Worm (Caenorhabditis elegans) whole organism, L4/young adult: ENCODE results near the gene sec-23.

Source experiments
- W03F9.2 ChIP-seq: fragments of 150-350 bp; optimal IDR thresholded peaks from 2 replicates; lab custom pipeline; 2014; ENCODE audit warnings: missing biosample characterization, missing genetic modification characterization
- dao-5 ChIP-seq: sonication (generic microtip); optimal IDR thresholded peaks from 2 replicates; lab custom pipeline; 2016; ENCODE audit warnings: missing genotype, missing genetic modification characterization, moderate library complexity, missing compliant biosample characterization
- him-1 ChIP-seq: sonication (generic microtip); optimal IDR thresholded peaks from 2 replicates; lab custom pipeline; 2016; ENCODE audit warnings: missing genotype, missing genetic modification reagents, missing genetic modification characterization, missing compliant biosample characterization

Gene sec-23

ce11 chrV:20090698-20091313 lies at the start of gene sec-23, which contains the start of gene dcs-1:
TSS of gene sec-23 (plus strand) at chrV:20091263.
TSS of gene dcs-1 (minus strand) at chrV:20090743.
- TF ChIP-seq dao-5 (tag; lab: Kevin White, UChicago) (no peak), W03F9.2 (peak; percentile 17), him-1 (no peak)

DNA sequence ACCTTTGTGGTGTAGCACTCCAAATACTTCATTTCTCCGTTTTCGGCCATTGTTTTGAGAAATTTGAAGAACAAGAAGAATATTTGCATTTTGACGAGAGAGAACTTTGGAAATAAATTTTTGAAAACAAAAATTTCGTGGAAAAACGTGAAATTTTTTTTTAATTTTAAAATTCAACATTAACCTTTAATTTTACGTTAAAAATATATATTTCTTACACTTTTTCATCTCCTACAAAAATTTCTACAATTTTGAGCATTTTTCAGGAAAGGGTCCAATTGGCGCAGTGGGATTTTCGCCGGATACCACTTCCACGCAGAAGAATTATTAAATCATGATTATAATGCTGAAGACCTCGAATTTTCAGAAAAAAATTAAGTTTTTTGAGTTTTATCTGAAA lies 43.8 kb upstream of the sec-23 start, which contains the start of gene spe-19:
spe-19 (minus strand) TSS at position 101 of the 400 bp plus-strand sequence.
- TF ChIP-seq him-1 = no peak
- TF ChIP-seq dao-5 (tag; lab: Kevin White, UChicago) = no peak
- no peak for TF ChIP-seq W03F9.2

- no peak for TF ChIP-seq him-1
- TF ChIP-seq W03F9.2 = no peak
- no peak for TF ChIP-seq dao-5 (tag; lab: Kevin White, UChicago)
Observed at ce11 chrV:20049065-20049464, 42.0 kb upstream of the sec-23 start, which contains the start of gene srh-233. TSS of gene srh-233 (plus strand) at chrV:20049365.

ce11 chrV:20059370-20059769 lies 31.7 kb upstream of the sec-23 start:
- TF ChIP-seq him-1 = no peak
- no peak for TF ChIP-seq W03F9.2
- TF ChIP-seq dao-5 (tag; lab: Kevin White, UChicago) = no peak

DNA sequence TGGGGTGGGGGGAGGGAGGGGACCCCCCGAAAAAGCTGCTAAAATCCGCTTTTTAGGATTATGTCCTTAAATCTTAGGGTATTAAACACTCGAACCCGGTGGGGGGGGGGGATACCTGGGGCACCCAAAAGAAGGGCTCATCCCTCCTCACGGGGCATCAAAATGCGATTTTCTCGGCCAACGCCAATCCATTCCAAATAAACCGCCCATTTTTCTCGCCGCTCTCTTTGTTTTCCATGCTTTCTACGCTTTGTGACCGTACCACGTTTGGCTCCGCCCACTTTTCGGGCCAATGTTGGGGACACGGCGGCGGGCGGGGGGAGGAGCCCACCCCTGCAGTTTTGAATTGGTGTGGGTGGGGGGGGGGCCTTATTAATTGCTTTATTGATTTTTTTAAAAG lies 29.6 kb upstream of the sec-23 start:
- TF ChIP-seq him-1 = no peak
- no peak for TF ChIP-seq dao-5 (tag; lab: Kevin White, UChicago)
- TF ChIP-seq W03F9.2 = no peak

DNA sequence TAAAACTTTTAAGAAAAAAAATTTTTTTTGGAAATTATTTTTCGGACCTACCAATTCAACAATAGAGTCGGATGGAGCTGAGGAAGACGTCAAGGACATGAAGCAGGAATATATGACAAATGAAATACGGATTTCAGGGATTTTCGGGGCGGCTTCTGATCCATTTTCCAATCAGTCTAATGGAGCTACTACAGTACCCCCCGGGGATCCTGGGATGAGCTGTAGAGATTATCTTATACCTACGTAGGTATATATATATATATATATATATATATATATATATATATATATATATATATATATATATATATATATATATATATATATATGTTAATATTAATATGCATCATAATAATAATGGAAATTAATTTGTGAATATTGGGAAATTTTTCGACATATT lies 27.0 kb upstream of the sec-23 start, which contains the start of gene ttx-1:
ttx-1 (minus strand) TSS at position 101 of the 400 bp plus-strand sequence.
- TF ChIP-seq W03F9.2 (no peak), him-1 (no peak), dao-5 (tag; lab: Kevin White, UChicago) (no peak)

DNA sequence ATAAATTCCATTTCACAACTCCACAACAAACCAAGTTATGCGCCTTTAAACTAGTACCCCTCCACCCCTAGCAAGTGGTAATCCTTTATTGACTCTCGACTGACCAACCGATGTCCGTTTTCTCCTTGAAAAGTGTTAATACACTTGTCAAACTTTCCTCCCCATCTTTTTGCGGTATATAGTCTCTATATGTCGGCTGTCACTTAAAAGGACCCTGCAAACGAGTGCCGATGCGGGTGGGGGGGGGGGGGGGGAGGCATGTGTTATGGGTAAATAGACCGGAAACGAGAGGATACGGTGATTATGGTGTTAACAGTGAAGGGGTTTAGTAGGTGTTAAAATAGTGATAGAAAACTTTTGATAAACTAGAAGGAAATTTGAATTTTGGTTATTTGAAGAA lies 26.0 kb upstream of the sec-23 start:
- TF ChIP-seq W03F9.2 (no peak), dao-5 (tag; lab: Kevin White, UChicago) (no peak), him-1 (no peak)

- TF ChIP-seq W03F9.2 = no peak
- TF ChIP-seq him-1 = no peak
- no peak for TF ChIP-seq dao-5 (tag; lab: Kevin White, UChicago)
Observed at ce11 chrV:20067075-20067474, 24.0 kb upstream of the sec-23 start.

ce11 chrV:20068389-20068788 lies 22.7 kb upstream of the sec-23 start:
- no peak for TF ChIP-seq dao-5 (tag; lab: Kevin White, UChicago)
- no peak for TF ChIP-seq him-1
- TF ChIP-seq W03F9.2 = no peak

DNA sequence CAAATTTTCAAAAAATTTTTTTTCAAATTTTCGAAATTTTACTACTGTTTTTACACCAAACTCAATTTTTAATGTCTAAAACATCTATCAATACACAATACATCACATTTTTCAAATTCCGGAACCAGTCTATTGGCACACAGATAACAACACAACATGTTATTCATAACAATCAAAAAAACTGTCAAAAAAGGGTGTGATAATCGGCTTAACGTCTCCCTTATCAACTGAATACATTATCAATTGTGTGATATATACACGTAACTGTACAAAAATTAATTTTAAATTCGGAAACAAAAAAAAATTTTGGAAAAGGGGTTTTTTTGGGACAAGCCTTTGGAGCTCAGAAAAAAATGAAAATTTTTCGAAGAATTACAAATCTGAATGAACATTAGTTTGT lies 16.7 kb upstream of the sec-23 start:
- TF ChIP-seq dao-5 (tag; lab: Kevin White, UChicago) (no peak), W03F9.2 (no peak), him-1 (no peak)

DNA sequence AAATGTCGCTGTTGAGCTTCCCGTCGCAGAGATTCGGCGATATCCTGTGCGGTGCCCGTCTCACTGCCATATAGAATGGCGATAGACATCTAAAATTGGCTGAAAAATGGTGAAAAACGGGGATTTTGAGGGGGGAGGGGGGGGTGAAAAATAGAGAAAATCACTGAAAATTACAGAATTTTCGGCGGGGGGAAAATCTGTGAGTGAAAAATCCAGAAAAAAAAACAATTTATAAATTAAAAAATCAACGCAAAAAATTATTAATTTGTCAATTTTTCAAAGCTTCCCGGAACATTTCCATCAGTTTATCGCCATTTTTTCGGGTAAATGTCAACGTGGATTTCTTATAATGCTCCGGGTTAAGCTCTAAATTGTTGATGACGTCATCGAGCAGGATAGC lies 3.4 kb upstream of the sec-23 start, which contains the start of gene fre-1:
fre-1 (minus strand) TSS at position 101 of the 400 bp plus-strand sequence.
- TF ChIP-seq dao-5 (tag; lab: Kevin White, UChicago) (no peak), W03F9.2 (no peak), him-1 (no peak)

DNA sequence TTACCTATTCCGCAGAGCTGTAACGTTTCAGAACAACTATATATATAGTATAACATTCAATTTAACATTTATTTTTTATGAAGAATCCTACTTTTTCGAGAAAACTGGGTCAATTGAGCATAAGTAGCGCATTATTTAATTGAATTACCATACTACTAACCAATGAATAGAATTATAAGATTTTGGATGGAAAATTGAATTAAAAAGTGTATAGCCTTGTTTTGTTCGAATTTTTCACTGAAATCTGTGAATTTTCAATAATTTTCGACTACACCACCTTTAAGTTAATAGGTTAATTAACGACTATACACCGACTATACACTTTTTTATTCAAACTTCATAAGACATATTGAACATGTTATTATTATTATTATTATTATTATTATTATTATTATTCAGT lies 2.9 kb downstream of the sec-23 start:
- TF ChIP-seq dao-5 (tag; lab: Kevin White, UChicago) (no peak), W03F9.2 (no peak), him-1 (no peak)

DNA sequence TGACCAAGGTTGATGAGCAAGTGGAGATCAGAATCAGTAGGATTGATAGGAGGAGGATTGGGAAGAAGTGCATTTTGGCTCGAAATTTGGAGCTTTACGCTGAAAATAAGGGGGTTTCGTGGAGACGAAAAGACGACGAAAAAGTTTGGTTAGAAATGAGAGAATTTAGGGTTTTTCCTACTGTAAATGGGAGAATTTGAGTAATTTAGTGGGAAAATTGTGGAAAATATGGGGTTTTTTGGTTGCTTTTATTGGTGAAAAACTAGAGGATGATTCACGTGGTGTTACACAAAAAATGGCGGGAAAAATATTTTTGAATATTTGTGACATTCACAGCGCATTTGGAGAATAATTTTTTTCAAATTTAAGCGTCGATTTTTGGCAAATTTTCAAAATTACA lies 3.8 kb downstream of the sec-23 start, which contains the start of gene nlp-69:
nlp-69 (minus strand) TSS at position 101 of the 400 bp plus-strand sequence.
- no peak for TF ChIP-seq W03F9.2
- TF ChIP-seq dao-5 (tag; lab: Kevin White, UChicago) = no peak
- TF ChIP-seq him-1 = no peak

DNA sequence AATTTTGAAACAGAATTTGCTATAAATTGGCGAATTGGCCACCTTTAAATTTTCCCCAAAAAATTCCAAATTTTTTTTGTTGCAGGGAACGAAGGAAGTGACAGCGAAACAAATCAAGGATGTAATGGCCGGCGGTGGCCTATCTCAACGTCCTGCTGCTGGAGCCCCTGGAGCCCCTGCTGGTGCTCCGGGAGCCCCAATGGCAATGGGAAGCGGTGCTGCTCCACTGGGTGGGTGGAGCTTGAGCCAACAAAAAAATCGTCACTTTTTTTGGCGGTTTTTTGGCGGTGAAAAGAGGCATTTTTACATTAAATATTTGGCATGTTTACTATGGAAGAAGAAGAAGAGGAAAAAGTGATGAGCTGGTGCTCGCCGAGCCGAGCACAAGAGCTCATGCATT lies 6.1 kb downstream of the sec-23 start:
- no peak for TF ChIP-seq him-1

ce11 chrV:20104417-20104816 lies 13.4 kb downstream of the sec-23 start:
- TF ChIP-seq dao-5 (tag; lab: Kevin White, UChicago) (no peak), W03F9.2 (no peak), him-1 (no peak)
